Worm (Caenorhabditis elegans) whole organism, L3 larva: ENCODE results near the gene fbxb-15.
"Not testable (repeated sequence)": the region's sequence is repeated elsewhere in the genome, so short reads cannot be mapped to it uniquely, and the experiment has no call there.

Source experiments
- ama-1 ChIP-seq: fragments of 150-350 bp; optimal IDR thresholded peaks from 2 replicates; lab custom pipeline; 2018
- ceh-82 ChIP-seq: fragments of 150-350 bp; optimal IDR thresholded peaks from 2 replicates; lab custom pipeline; 2014; ENCODE audit warnings: missing biosample characterization, missing genetic modification characterization
- ceh-9 ChIP-seq: sonication (generic microtip); optimal IDR thresholded peaks from 2 replicates; lab custom pipeline; 2018; ENCODE audit warnings: missing biosample characterization, missing genetic modification characterization
- egl-27 ChIP-seq: sonication (generic microtip); optimal IDR thresholded peaks from 4 replicates; lab custom pipeline; 2017; ENCODE audit warnings: missing biosample characterization, missing genetic modification reagents, missing genetic modification characterization
- egl-5 ChIP-seq: fragments of 150-350 bp; optimal IDR thresholded peaks from 2 replicates; lab custom pipeline; 2017; ENCODE audit warnings: missing biosample characterization, missing genetic modification reagents, missing genetic modification characterization, inconsistent platforms
- elt-1 ChIP-seq: fragments of 150-350 bp; optimal IDR thresholded peaks from 2 replicates; lab custom pipeline; 2014; ENCODE audit warnings: missing biosample characterization, missing genetic modification characterization
- elt-2 ChIP-seq: sonication (generic microtip); optimal IDR thresholded peaks from 2 replicates; lab custom pipeline; 2016; ENCODE audit warnings: missing genetic modification reagents, mild to moderate bottlenecking, missing genetic modification characterization, missing compliant biosample characterization
- elt-3 ChIP-seq, 3 experiments: fragments of 150-350 bp in 1 of 3; sonication (generic microtip) in 2 of 3; optimal IDR thresholded peaks; 2 replicates in 2 of 3; 4 replicates in 1 of 3; lab custom pipeline; 2014 to 2017; ENCODE audit warnings: missing biosample characterization in 3 of 3, missing genetic modification characterization in 3 of 3
- eor-1 ChIP-seq, 2 experiments: fragments of 150-350 bp; optimal IDR thresholded peaks; 2 replicates each; lab custom pipeline; 2014 to 2018; ENCODE audit warnings: missing biosample characterization in 2 of 2, missing genetic modification characterization in 2 of 2
- fkh-2 ChIP-seq: fragments of 150-350 bp; optimal IDR thresholded peaks from 2 replicates; lab custom pipeline; 2014; ENCODE audit warnings: missing biosample characterization, missing genetic modification reagents, missing genetic modification characterization
- fos-1 ChIP-seq: fragments of 150-350 bp; optimal IDR thresholded peaks from 2 replicates; lab custom pipeline; 2014; ENCODE audit warnings: missing biosample characterization, missing genetic modification characterization
- lin-15B ChIP-seq: fragments of 150-350 bp; optimal IDR thresholded peaks from 2 replicates; lab custom pipeline; 2014; ENCODE audit warnings: missing biosample characterization, missing genetic modification characterization
- lin-39 ChIP-seq: fragments of 150-350 bp; optimal IDR thresholded peaks from 2 replicates; lab custom pipeline; 2018; ENCODE audit warnings: missing biosample characterization, missing genetic modification reagents, missing genetic modification characterization
- nfya-1 ChIP-seq: sonication (generic microtip); optimal IDR thresholded peaks from 2 replicates; lab custom pipeline; 2017; ENCODE audit warnings: missing genetic modification characterization, mild to moderate bottlenecking, missing compliant biosample characterization, antibody characterized with exemption, moderate library complexity; ENCODE audit not compliant: insufficient read depth
- nhr-11 ChIP-seq: fragments of 150-350 bp; optimal IDR thresholded peaks from 2 replicates; lab custom pipeline; 2014; ENCODE audit warnings: missing biosample characterization, missing genetic modification characterization
- nhr-12 ChIP-seq: fragments of 150-350 bp; optimal IDR thresholded peaks from 2 replicates; lab custom pipeline; 2014; ENCODE audit warnings: missing biosample characterization, missing genetic modification characterization
- nhr-43 ChIP-seq: sonication (generic microtip); optimal IDR thresholded peaks from 2 replicates; lab custom pipeline; 2016; ENCODE audit warnings: mild to moderate bottlenecking, missing genetic modification characterization, missing compliant biosample characterization; ENCODE audit not compliant: poor library complexity, severe bottlenecking
- nhr-76 ChIP-seq: fragments of 150-350 bp; sonication (generic microtip); optimal IDR thresholded peaks from 5 replicates; lab custom pipeline; 2014; ENCODE audit warnings: missing biosample characterization, missing genetic modification characterization
- nhr-77 ChIP-seq: fragments of 150-350 bp; optimal IDR thresholded peaks from 2 replicates; lab custom pipeline; 2014; ENCODE audit warnings: missing biosample characterization, missing genetic modification characterization
- pqm-1 ChIP-seq: fragments of 150-350 bp; optimal IDR thresholded peaks from 2 replicates; lab custom pipeline; 2017; ENCODE audit warnings: missing biosample characterization, missing genetic modification characterization, inconsistent platforms
- sea-2 ChIP-seq: fragments of 150-350 bp; sonication (generic microtip); optimal IDR thresholded peaks from 4 replicates; lab custom pipeline; 2014; ENCODE audit warnings: missing biosample characterization, missing genetic modification reagents, missing genetic modification characterization
- unc-62 ChIP-seq: fragments of 150-350 bp; sonication (generic microtip); optimal IDR thresholded peaks from 4 replicates; lab custom pipeline; 2014; ENCODE audit warnings: missing biosample characterization, missing genetic modification reagents, missing genetic modification characterization
- zag-1 ChIP-seq: fragments of 150-350 bp; optimal IDR thresholded peaks from 2 replicates; lab custom pipeline; 2014; ENCODE audit warnings: missing biosample characterization, missing genetic modification characterization
- ztf-11 ChIP-seq: fragments of 150-350 bp; optimal IDR thresholded peaks from 2 replicates; lab custom pipeline; 2014; ENCODE audit warnings: missing biosample characterization, missing genetic modification characterization

Gene fbxb-15

ce11 chrII:1644777-1645348 is 8.4 kb downstream of the fbxb-15 start, which contains the start of gene ZC204.6:
Gene ZC204.6 (minus strand): TSS chrII:1644827.
- TF ChIP-seq egl-5 (tag; lab: Kevin White, UChicago): no peak

- TF ChIP-seq nhr-43 (tag; lab: Kevin White, UChicago): no peak
- TF ChIP-seq elt-3 (tag; optimal IDR thresholded peaks at IDR 0.05; lab: Kevin White, UChicago): no peak
- TF ChIP-seq lin-39 (tag; lab: Kevin White, UChicago): no peak
- TF ChIP-seq nhr-12 (tag; lab: Kevin White, UChicago): no peak
- TF ChIP-seq ceh-9 (tag; lab: Kevin White, UChicago): no peak
- TF ChIP-seq nhr-76: no peak
- TF ChIP-seq egl-5 (tag; lab: Kevin White, UChicago): no peak
- TF ChIP-seq fkh-2: no peak
- no peak for TF ChIP-seq nfya-1 (tag; lab: Kevin White, UChicago)
- no peak for TF ChIP-seq nhr-11
- TF ChIP-seq fos-1: no peak
- no peak for TF ChIP-seq sea-2
- no peak for TF ChIP-seq lin-15B (tag; lab: Kevin White, UChicago)
- no peak for TF ChIP-seq nhr-77 (tag; lab: Kevin White, UChicago)
- no peak for TF ChIP-seq ztf-11 (tag; lab: Kevin White, UChicago)
- TF ChIP-seq elt-1 (tag; lab: Kevin White, UChicago): no peak
- TF ChIP-seq unc-62 (GFP tag; lab: Kevin White, UChicago): no peak
Observed at ce11 chrII:1640496-1640895, 12.8 kb downstream of the fbxb-15 start, which contains the start of gene srh-72. Gene srh-72 (minus strand): TSS chrII:1640596.

- TF ChIP-seq nhr-11; nhr-76; nhr-77 (tag; lab: Kevin White, UChicago): not testable (repeated sequence)
Observed at ce11 chrII:1636392-1636791, 16.9 kb downstream of the fbxb-15 start, which contains the start of gene srg-20. Gene srg-20 (plus strand): TSS chrII:1636692.

- TF ChIP-seq fos-1 (no peak), pqm-1 (tag; lab: Kevin White, UChicago) (peak; percentile 47), ceh-82 (tag; lab: Kevin White, UChicago) (no peak), elt-2 (tag; lab: Kevin White, UChicago) (peak; percentile 70)
Observed at ce11 chrII:1635969-1636368, 17.3 kb downstream of the fbxb-15 start.

ce11 chrII:1633490-1633889 is 19.8 kb downstream of the fbxb-15 start, which contains the start of gene C08E3.1:
Gene C08E3.1 (plus strand): TSS chrII:1633790.
- not testable (repeated sequence) for TF ChIP-seq fkh-2; sea-2; nhr-12 (tag; lab: Kevin White, UChicago)

ce11 chrII:1632216-1632615 is 21.1 kb downstream of the fbxb-15 start, which contains the start of gene C08E3.13:
Gene C08E3.13 (minus strand): TSS chrII:1632316.
- TF ChIP-seq ama-1 (lab: Kevin White, UChicago); ztf-11 (tag; lab: Kevin White, UChicago); nhr-77 (tag; lab: Kevin White, UChicago): not testable (repeated sequence)

- TF ChIP-seq fos-1; lin-39 (tag; lab: Kevin White, UChicago); eor-1 (tag; optimal IDR thresholded peaks at IDR 0.05; lab: Kevin White, UChicago): not testable (repeated sequence)
Observed at ce11 chrII:1627783-1628182, 25.5 kb downstream of the fbxb-15 start, which contains the start of gene C08E3.15. Gene C08E3.15 (minus strand): TSS chrII:1627883.

- TF ChIP-seq fos-1: no peak
- no peak for TF ChIP-seq ztf-11 (tag; lab: Kevin White, UChicago)
- no peak for TF ChIP-seq nfya-1 (tag; lab: Kevin White, UChicago)
- no peak for TF ChIP-seq egl-27
- no peak for TF ChIP-seq zag-1 (tag; lab: Kevin White, UChicago)
Observed at ce11 chrII:1625666-1626065, 27.6 kb downstream of the fbxb-15 start, which contains the start of gene C08E3.14. Gene C08E3.14 (plus strand): TSS chrII:1625966.
